Worm (Caenorhabditis elegans) whole organism, late embryonic: ENCODE data around the gene hacl-1.

Source experiments
- C08G9.2 ChIP-seq: sonication (generic microtip); optimal IDR thresholded peaks from 2 replicates; lab custom pipeline; 2016; ENCODE audit warnings: mild to moderate bottlenecking, missing genetic modification characterization, moderate library complexity, missing compliant biosample characterization
- C38D4.7 ChIP-seq: fragments of 200-800 bp; sonication (Bioruptor generic); optimal IDR thresholded peaks from 2 replicates; lab custom pipeline; 2018; ENCODE audit warnings: mild to moderate bottlenecking, missing genetic modification characterization, moderate library complexity, missing compliant biosample characterization
- F13H6.1 ChIP-seq: sonication (generic microtip); optimal IDR thresholded peaks from 2 replicates; lab custom pipeline; 2016; ENCODE audit warnings: missing genetic modification characterization, missing compliant biosample characterization
- K02D7.2 ChIP-seq: sonication (generic microtip); optimal IDR thresholded peaks from 2 replicates; lab custom pipeline; 2017; ENCODE audit warnings: mild to moderate bottlenecking, missing genetic modification characterization, missing compliant biosample characterization
- K09A11.1 ChIP-seq: sonication (generic microtip); optimal IDR thresholded peaks from 2 replicates; lab custom pipeline; 2017; ENCODE audit warnings: antibody characterized with exemption, mild to moderate bottlenecking, missing genetic modification characterization, missing compliant biosample characterization; ENCODE audit not compliant: insufficient read depth
- T23F11.4 ChIP-seq: fragments of 200-800 bp; sonication (Bioruptor generic); optimal IDR thresholded peaks from 2 replicates; lab custom pipeline; 2018; ENCODE audit warnings: mild to moderate bottlenecking, missing genetic modification characterization, missing compliant biosample characterization
- ahr-1 ChIP-seq: sonication (generic microtip); optimal IDR thresholded peaks from 2 replicates; lab custom pipeline; 2016; ENCODE audit warnings: missing genetic modification characterization, missing compliant biosample characterization
- ama-1 ChIP-seq: fragments of 150-350 bp; optimal IDR thresholded peaks from 2 replicates; lab custom pipeline; 2014
- ceh-14 ChIP-seq: sonication (generic microtip); optimal IDR thresholded peaks from 2 replicates; lab custom pipeline; 2016; ENCODE audit warnings: missing genotype, missing genetic modification characterization, missing compliant biosample characterization
- ceh-18 ChIP-seq: sonication (generic microtip); optimal IDR thresholded peaks from 2 replicates; lab custom pipeline; 2016; ENCODE audit warnings: missing genetic modification characterization, missing compliant biosample characterization
- ceh-2 ChIP-seq: sonication (generic microtip); optimal IDR thresholded peaks from 2 replicates; lab custom pipeline; 2016; ENCODE audit warnings: missing genotype, missing genetic modification characterization, missing compliant biosample characterization
- ceh-31 ChIP-seq: sonication (generic microtip); optimal IDR thresholded peaks from 2 replicates; lab custom pipeline; 2016; ENCODE audit warnings: missing genetic modification characterization, missing compliant biosample characterization
- ceh-6 ChIP-seq: fragments of 200-800 bp; sonication (Bioruptor generic); optimal IDR thresholded peaks from 2 replicates; lab custom pipeline; 2018; ENCODE audit warnings: mild to moderate bottlenecking, missing genetic modification characterization, missing compliant biosample characterization
- ceh-9 ChIP-seq: sonication (generic microtip); optimal IDR thresholded peaks from 2 replicates; lab custom pipeline; 2016; ENCODE audit warnings: mild to moderate bottlenecking, missing genetic modification characterization, inconsistent platforms, missing compliant biosample characterization
- dmd-4 ChIP-seq: sonication (generic microtip); optimal IDR thresholded peaks from 2 replicates; lab custom pipeline; 2016; ENCODE audit warnings: borderline replicate concordance, missing genetic modification characterization, missing compliant biosample characterization
- dve-1 ChIP-seq: sonication (generic microtip); optimal IDR thresholded peaks from 2 replicates; lab custom pipeline; 2017; ENCODE audit warnings: antibody characterized with exemption, mild to moderate bottlenecking, missing genetic modification characterization, missing compliant biosample characterization
- elt-2 ChIP-seq: sonication (generic microtip); optimal IDR thresholded peaks from 2 replicates; lab custom pipeline; 2016; ENCODE audit warnings: missing genetic modification reagents, missing genetic modification characterization, missing compliant biosample characterization
- elt-4 ChIP-seq: sonication (generic microtip); optimal IDR thresholded peaks from 2 replicates; lab custom pipeline; 2016; ENCODE audit warnings: missing genetic modification characterization, missing compliant biosample characterization
- eyg-1 ChIP-seq: sonication (generic microtip); optimal IDR thresholded peaks from 2 replicates; lab custom pipeline; 2016; ENCODE audit warnings: missing genotype, missing genetic modification characterization, missing compliant biosample characterization
- fax-1 ChIP-seq: sonication (generic microtip); optimal IDR thresholded peaks from 2 replicates; lab custom pipeline; 2016; ENCODE audit warnings: missing genotype, missing genetic modification characterization, missing compliant biosample characterization
- gmeb-2 ChIP-seq: sonication (generic microtip); optimal IDR thresholded peaks from 2 replicates; lab custom pipeline; 2016; ENCODE audit warnings: missing genetic modification characterization, inconsistent platforms, missing compliant biosample characterization
- hlh-30 ChIP-seq: sonication (generic microtip); optimal IDR thresholded peaks from 2 replicates; lab custom pipeline; 2017; ENCODE audit warnings: antibody characterized with exemption, missing genetic modification characterization, missing compliant biosample characterization; ENCODE audit not compliant: insufficient read depth
- hlh-8 ChIP-seq: sonication (generic microtip); optimal IDR thresholded peaks from 2 replicates; lab custom pipeline; 2016; ENCODE audit warnings: missing genotype, missing genetic modification characterization, missing compliant biosample characterization
- madf-2 ChIP-seq: sonication (generic microtip); optimal IDR thresholded peaks from 2 replicates; lab custom pipeline; 2017; ENCODE audit warnings: missing genetic modification characterization, missing compliant biosample characterization
- mec-3 ChIP-seq: sonication (generic microtip); optimal IDR thresholded peaks from 2 replicates; lab custom pipeline; 2016; ENCODE audit warnings: borderline replicate concordance, missing genetic modification characterization, missing compliant biosample characterization
- nfya-1 ChIP-seq: sonication (generic microtip); optimal IDR thresholded peaks from 2 replicates; lab custom pipeline; 2017; ENCODE audit warnings: missing genetic modification characterization, mild to moderate bottlenecking, missing compliant biosample characterization, antibody characterized with exemption, moderate library complexity
- nhr-232 ChIP-seq: sonication (generic microtip); optimal IDR thresholded peaks from 2 replicates; lab custom pipeline; 2016; ENCODE audit warnings: missing genetic modification characterization, missing compliant biosample characterization
- npax-4 ChIP-seq: sonication (generic microtip); optimal IDR thresholded peaks from 2 replicates; lab custom pipeline; 2016; ENCODE audit warnings: missing genetic modification characterization, missing compliant biosample characterization
- odd-2 ChIP-seq: sonication (generic microtip); optimal IDR thresholded peaks from 2 replicates; lab custom pipeline; 2017; ENCODE audit warnings: antibody characterized with exemption, mild to moderate bottlenecking, missing genetic modification characterization, missing compliant biosample characterization
- pat-9 ChIP-seq: fragments of 200-800 bp; sonication (Bioruptor generic); optimal IDR thresholded peaks from 2 replicates; lab custom pipeline; 2018; ENCODE audit warnings: mild to moderate bottlenecking, missing genetic modification characterization, moderate library complexity, missing compliant biosample characterization
- pax-1 ChIP-seq: fragments of 150-350 bp; optimal IDR thresholded peaks from 2 replicates; lab custom pipeline; 2014; ENCODE audit warnings: missing biosample characterization, missing genetic modification characterization
- pha-2 ChIP-seq: sonication (generic microtip); optimal IDR thresholded peaks from 2 replicates; lab custom pipeline; 2017; ENCODE audit warnings: mild to moderate bottlenecking, missing genetic modification characterization, missing compliant biosample characterization
- pha-4 ChIP-seq: fragments of 150-350 bp; optimal IDR thresholded peaks from 2 replicates; lab custom pipeline; 2018; ENCODE audit warnings: missing biosample characterization, missing genetic modification reagents, missing genetic modification characterization
- pros-1 ChIP-seq: fragments of 150-350 bp; optimal IDR thresholded peaks from 2 replicates; lab custom pipeline; 2014; ENCODE audit warnings: missing biosample characterization, missing genetic modification reagents, missing genetic modification characterization
- ref-2 ChIP-seq: sonication (generic microtip); optimal IDR thresholded peaks from 2 replicates; lab custom pipeline; 2016; ENCODE audit warnings: missing genetic modification characterization, missing compliant biosample characterization
- rnt-1 ChIP-seq: sonication (generic microtip); optimal IDR thresholded peaks from 2 replicates; lab custom pipeline; 2016; ENCODE audit warnings: missing genetic modification characterization, missing compliant biosample characterization
- sdc-2 ChIP-seq: sonication (generic microtip); optimal IDR thresholded peaks from 2 replicates; lab custom pipeline; 2016; ENCODE audit warnings: missing genotype, missing genetic modification characterization, missing compliant biosample characterization
- sox-2 ChIP-seq: fragments of 200-800 bp; sonication (Bioruptor generic); IDR thresholded peaks from 2 replicates; pipeline ENCODE4 v1.3.6; 2022; ENCODE audit warnings: missing genetic modification reagents, missing genetic modification characterization, missing compliant biosample characterization
- tbx-2 ChIP-seq: sonication (generic microtip); optimal IDR thresholded peaks from 2 replicates; lab custom pipeline; 2016; ENCODE audit warnings: missing genetic modification characterization, missing compliant biosample characterization
- unc-42 ChIP-seq: sonication (generic microtip); optimal IDR thresholded peaks from 2 replicates; lab custom pipeline; 2016; ENCODE audit warnings: missing genotype, missing genetic modification characterization, missing compliant biosample characterization
- unc-55 ChIP-seq: sonication (generic microtip); optimal IDR thresholded peaks from 2 replicates; lab custom pipeline; 2017; ENCODE audit warnings: missing biosample characterization, missing genetic modification reagents, missing genetic modification characterization

hacl-1 gene

ce11 chrII:11464427-11464944, 28.3 kb downstream of the hacl-1 start, which contains the start of the genes aars-1 and rga-1:
TSS of gene aars-1 (minus strand) at chrII:11464497.
TSS of gene rga-1 (plus strand) at chrII:11464894.
- no peak for TF ChIP-seq pros-1
- no peak for TF ChIP-seq elt-4 (tag; lab: Kevin White, UChicago)
- no peak for TF ChIP-seq eyg-1 (tag; lab: Kevin White, UChicago)
- TF ChIP-seq pha-4 (tag; lab: Kevin White, UChicago), result no peak
- TF ChIP-seq F13H6.1, result no peak
- no peak for TF ChIP-seq K02D7.2 (tag; lab: Kevin White, UChicago)
- TF ChIP-seq fax-1 (tag; lab: Kevin White, UChicago), result no peak
- no peak for TF ChIP-seq odd-2 (tag; lab: Kevin White, UChicago)
- peak; percentile 51 for TF ChIP-seq hlh-30 (tag; lab: Kevin White, UChicago)
- TF ChIP-seq nfya-1 (tag; lab: Kevin White, UChicago), result peak; percentile 67
- TF ChIP-seq dmd-4 (tag; lab: Kevin White, UChicago), result no peak
- peak; percentile 61 for TF ChIP-seq tbx-2
- TF ChIP-seq unc-55 (GFP tag; lab: Kevin White, UChicago), result peak; percentile 55
- TF ChIP-seq unc-42 (tag; lab: Kevin White, UChicago), result no peak
- no peak for TF ChIP-seq pha-2
- no peak for TF ChIP-seq ceh-18
- peak; percentile 43 for TF ChIP-seq ref-2 (tag; lab: Kevin White, UChicago)
- TF ChIP-seq pax-1, result no peak

DNA sequence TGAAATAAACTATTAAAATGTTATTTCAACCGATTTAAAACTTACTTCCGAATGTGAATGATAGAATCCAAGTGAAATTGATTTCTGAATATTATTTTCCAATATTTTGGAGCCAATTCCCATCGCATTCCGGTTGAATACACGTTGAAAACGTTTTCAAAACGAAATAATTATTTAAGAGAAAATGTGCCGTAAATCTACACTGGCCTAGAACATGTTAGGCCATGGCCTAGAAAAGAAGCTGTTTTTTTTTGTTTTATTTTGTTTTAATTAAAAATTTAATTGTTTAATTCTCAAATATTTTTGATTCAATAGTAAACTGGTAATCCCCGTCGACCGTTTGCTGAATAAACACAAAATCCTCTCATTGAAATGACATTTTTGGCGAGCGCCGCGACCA, 28.9 kb downstream of the hacl-1 start:
- peak; percentile 9 for TF ChIP-seq ceh-31 (tag; lab: Kevin White, UChicago)
- TF ChIP-seq elt-2 (tag; lab: Kevin White, UChicago), result peak; percentile 8
- TF ChIP-seq pros-1, result no peak

ce11 chrII:11459883-11460282, 32.9 kb downstream of the hacl-1 start:
- TF ChIP-seq rnt-1 (tag; lab: Kevin White, UChicago), result no peak
- TF ChIP-seq elt-2 (tag; lab: Kevin White, UChicago), result no peak
- TF ChIP-seq nhr-232 (tag; lab: Kevin White, UChicago), result no peak
- no peak for TF ChIP-seq sox-2 (GFP tag; lab: Robert Waterston, UW)
- TF ChIP-seq unc-55 (GFP tag; lab: Kevin White, UChicago), result no peak
- no peak for TF ChIP-seq ama-1
- TF ChIP-seq C08G9.2 (tag; lab: Kevin White, UChicago), result no peak
- TF ChIP-seq K09A11.1 (tag; lab: Kevin White, UChicago), result no peak
- no peak for TF ChIP-seq madf-2 (tag; lab: Kevin White, UChicago)
- no peak for TF ChIP-seq nfya-1 (tag; lab: Kevin White, UChicago)
- no peak for TF ChIP-seq gmeb-2 (tag; lab: Kevin White, UChicago)
- TF ChIP-seq tbx-2, result no peak

DNA sequence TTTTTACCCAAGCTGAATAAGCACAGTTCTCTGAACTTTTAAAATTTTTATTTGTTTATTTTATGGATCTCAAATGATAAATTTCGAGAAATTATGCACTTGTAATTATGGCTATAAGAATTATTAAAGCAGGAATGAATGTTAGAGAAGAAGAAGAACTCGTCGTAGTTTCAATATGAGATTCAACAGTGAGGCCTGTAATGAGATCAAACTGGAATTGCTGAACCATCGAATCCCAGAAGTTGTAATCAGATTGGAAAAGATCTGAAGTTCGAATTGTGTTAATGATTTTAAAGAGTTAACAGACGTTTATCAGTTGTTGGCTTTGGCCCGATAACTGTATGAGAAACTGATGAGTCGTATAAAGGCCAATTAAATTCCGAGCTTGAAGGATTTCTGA, 37.0 kb downstream of the hacl-1 start:
- TF ChIP-seq T23F11.4, result no peak
- TF ChIP-seq ceh-14, result no peak
- no peak for TF ChIP-seq C38D4.7 (GFP tag; lab: Kevin White, UChicago)
- TF ChIP-seq ceh-9, result no peak
- no peak for TF ChIP-seq ceh-2
- no peak for TF ChIP-seq pat-9 (tag; lab: Kevin White, UChicago)
- no peak for TF ChIP-seq npax-4 (tag; lab: Kevin White, UChicago)
- no peak for TF ChIP-seq unc-55 (GFP tag; lab: Kevin White, UChicago)
- no peak for TF ChIP-seq ceh-6 (GFP tag; lab: Kevin White, UChicago)
- no peak for TF ChIP-seq hlh-8
- no peak for TF ChIP-seq dve-1
- no peak for TF ChIP-seq sdc-2 (tag; lab: Kevin White, UChicago)
- no peak for TF ChIP-seq elt-2 (tag; lab: Kevin White, UChicago)
- TF ChIP-seq ahr-1, result no peak
- no peak for TF ChIP-seq pax-1
- no peak for TF ChIP-seq mec-3
